Fruit fly (Drosophila melanogaster) whole organism, embryonic: ENCODE measurements around the gene dally.

Experiments used
- Atf6 ChIP-seq: fragments of 200-800 bp; sonication (Bioruptor generic); IDR thresholded peaks from 2 replicates; pipeline ENCODE4 v1.3.6; 2022; ENCODE audit warnings: missing biosample characterization, missing genetic modification characterization
- CG10543 ChIP-seq: fragments of 200-800 bp; sonication (Bioruptor generic); optimal IDR thresholded peaks from 3 replicates; lab custom pipeline; 2017; ENCODE audit warnings: missing biosample characterization, mild to moderate bottlenecking, missing genetic modification characterization, moderate library complexity
- CG11504 ChIP-seq: fragments of 200-800 bp; sonication (Bioruptor generic); optimal IDR thresholded peaks from 3 replicates; lab custom pipeline; 2019; ENCODE audit warnings: missing biosample characterization, mild to moderate bottlenecking, missing genetic modification characterization, moderate library complexity
- CG15601 ChIP-seq: fragments of 200-800 bp; sonication (Bioruptor generic); optimal IDR thresholded peaks from 3 replicates; lab custom pipeline; 2019; ENCODE audit warnings: missing biosample characterization, mild to moderate bottlenecking, missing genetic modification characterization, moderate library complexity
- CG17829 ChIP-seq: fragments of 200-800 bp; optimal IDR thresholded peaks from 2 replicates; lab custom pipeline; 2019; ENCODE audit warnings: missing biosample characterization, mild to moderate bottlenecking, missing genetic modification characterization, moderate library complexity
- CG1832 ChIP-seq: fragments of 200-800 bp; sonication (Bioruptor generic); optimal IDR thresholded peaks from 2 replicates; lab custom pipeline; 2017; ENCODE audit warnings: missing biosample characterization, mild to moderate bottlenecking, missing genetic modification characterization, inconsistent platforms
- CG2875 ChIP-seq: fragments of 200-800 bp; sonication (Bioruptor generic); optimal IDR thresholded peaks from 2 replicates; lab custom pipeline; 2017; ENCODE audit warnings: missing biosample characterization, mild to moderate bottlenecking, missing genetic modification characterization, missing genetic modification reagents
- CG2889 ChIP-seq: fragments of 200-800 bp; sonication (Bioruptor generic); IDR thresholded peaks from 3 replicates; pipeline ENCODE4 v1.3.6; 2022; ENCODE audit warnings: missing biosample characterization, missing genetic modification characterization
- CG30403 ChIP-seq: fragments of 200-800 bp; sonication (Bioruptor generic); optimal IDR thresholded peaks from 3 replicates; lab custom pipeline; 2016; ENCODE audit warnings: missing biosample characterization, missing genetic modification characterization
- CG3838 ChIP-seq: fragments of 200-800 bp; sonication (Bioruptor generic); optimal IDR thresholded peaks from 3 replicates; lab custom pipeline; 2016; ENCODE audit warnings: missing biosample characterization, missing genetic modification characterization
- CG3847 ChIP-seq: fragments of 200-800 bp; sonication (Bioruptor generic); IDR thresholded peaks from 2 replicates; pipeline ENCODE4 v1.3.6; 2022; ENCODE audit warnings: missing biosample characterization, missing genetic modification characterization
- CG4707 ChIP-seq: fragments of 200-800 bp; sonication (Bioruptor generic); optimal IDR thresholded peaks from 2 replicates; lab custom pipeline; 2018; ENCODE audit warnings: missing biosample characterization, mild to moderate bottlenecking, missing genetic modification characterization, moderate library complexity
- CG4820 ChIP-seq: fragments of 200-800 bp; sonication (Bioruptor generic); optimal IDR thresholded peaks from 3 replicates; lab custom pipeline; 2016; ENCODE audit warnings: missing biosample characterization, missing genetic modification characterization
- CG7556 ChIP-seq: fragments of 200-800 bp; sonication (Bioruptor generic); optimal IDR thresholded peaks from 2 replicates; lab custom pipeline; 2017; ENCODE audit warnings: missing biosample characterization, mild to moderate bottlenecking, missing genetic modification characterization
- CG7745 ChIP-seq: fragments of 200-800 bp; sonication (Bioruptor generic); optimal IDR thresholded peaks from 2 replicates; lab custom pipeline; 2018; ENCODE audit warnings: missing biosample characterization, mild to moderate bottlenecking, missing genetic modification characterization, moderate library complexity
- CG7786 ChIP-seq: fragments of 200-800 bp; sonication (Bioruptor generic); optimal IDR thresholded peaks from 2 replicates; lab custom pipeline; 2016; ENCODE audit warnings: missing biosample characterization, missing genetic modification characterization
- CG8089 ChIP-seq: fragments of 200-800 bp; sonication (Bioruptor generic); optimal IDR thresholded peaks from 3 replicates; lab custom pipeline; 2016; ENCODE audit warnings: missing biosample characterization, missing genetic modification characterization
- CG9727 ChIP-seq: fragments of 200-800 bp; sonication (Bioruptor generic); optimal IDR thresholded peaks from 3 replicates; lab custom pipeline; 2017; ENCODE audit warnings: missing biosample characterization, mild to moderate bottlenecking, missing genetic modification characterization
- Camta ChIP-seq: fragments of 200-800 bp; sonication (Bioruptor generic); optimal IDR thresholded peaks from 2 replicates; lab custom pipeline; 2016; ENCODE audit warnings: missing biosample characterization, missing genetic modification characterization
- D19A ChIP-seq: fragments of 200-800 bp; optimal IDR thresholded peaks from 3 replicates; lab custom pipeline; 2019; ENCODE audit warnings: missing biosample characterization, mild to moderate bottlenecking, missing genetic modification characterization, moderate library complexity
- Dek ChIP-seq: fragments of 200-800 bp; sonication (Bioruptor generic); optimal IDR thresholded peaks from 3 replicates; lab custom pipeline; 2019; ENCODE audit warnings: missing biosample characterization, mild to moderate bottlenecking, missing genetic modification characterization, moderate library complexity
- ERR ChIP-seq: fragments of 200-800 bp; sonication (Bioruptor generic); optimal IDR thresholded peaks from 2 replicates; lab custom pipeline; 2016; ENCODE audit warnings: missing biosample characterization, missing genetic modification characterization
- Fer2 ChIP-seq: fragments of 200-800 bp; sonication (Bioruptor generic); optimal IDR thresholded peaks from 2 replicates; lab custom pipeline; 2018; ENCODE audit warnings: missing biosample characterization, mild to moderate bottlenecking, missing genetic modification characterization, moderate library complexity
- Hmx ChIP-seq: fragments of 200-800 bp; sonication (Bioruptor generic); optimal IDR thresholded peaks from 2 replicates; lab custom pipeline; 2016; ENCODE audit warnings: missing biosample characterization, missing genetic modification characterization
- Hsf ChIP-seq: fragments of 200-800 bp; sonication (Bioruptor generic); optimal IDR thresholded peaks from 3 replicates; lab custom pipeline; 2016; ENCODE audit warnings: missing biosample characterization, missing genetic modification characterization
- Kr ChIP-seq: fragments of 200-800 bp; sonication (Bioruptor generic); optimal IDR thresholded peaks from 2 replicates; lab custom pipeline; 2017; ENCODE audit warnings: missing biosample characterization, mild to moderate bottlenecking, missing genetic modification characterization
- Usf ChIP-seq: fragments of 200-800 bp; sonication (Bioruptor generic); optimal IDR thresholded peaks from 2 replicates; lab custom pipeline; 2017; ENCODE audit warnings: missing genotype, missing biosample characterization, missing genetic modification characterization
- Xrp1 ChIP-seq: fragments of 200-800 bp; sonication (Bioruptor generic); IDR thresholded peaks from 2 replicates; pipeline ENCODE4 v1.3.6; 2022; ENCODE audit warnings: missing biosample characterization, missing genetic modification characterization
- aop ChIP-seq: fragments of 200-800 bp; sonication (Bioruptor generic); IDR thresholded peaks from 2 replicates; pipeline ENCODE4 v1.3.6; 2022; ENCODE audit warnings: missing biosample characterization, missing genetic modification characterization
- az2 ChIP-seq: fragments of 200-800 bp; sonication (Bioruptor generic); optimal IDR thresholded peaks from 3 replicates; lab custom pipeline; 2016; ENCODE audit warnings: missing biosample characterization, missing genetic modification characterization
- cad ChIP-seq: fragments of >200 bp; optimal IDR thresholded peaks from 2 replicates; lab custom pipeline; 2017; ENCODE audit warnings: missing biosample characterization, missing genetic modification characterization
- croc ChIP-seq: fragments of 200-800 bp; sonication (Bioruptor generic); conservative IDR thresholded peaks from 3 replicates; pipeline ENCODE4 v1.3.6; 2022; ENCODE audit warnings: missing biosample characterization, missing genetic modification characterization
- dmrt11E ChIP-seq: fragments of 200-800 bp; sonication (Bioruptor generic); optimal IDR thresholded peaks from 3 replicates; lab custom pipeline; 2018; ENCODE audit warnings: missing biosample characterization, mild to moderate bottlenecking, missing genetic modification characterization, moderate library complexity
- fd96Cb ChIP-seq: fragments of 200-800 bp; sonication (Bioruptor generic); optimal IDR thresholded peaks from 2 replicates; lab custom pipeline; 2018; ENCODE audit warnings: missing biosample characterization, mild to moderate bottlenecking, missing genetic modification characterization, moderate library complexity
- gcm2 ChIP-seq: fragments of 200-800 bp; sonication (Bioruptor generic); optimal IDR thresholded peaks from 2 replicates; lab custom pipeline; 2016; ENCODE audit warnings: missing biosample characterization, missing genetic modification characterization
- gsb-n ChIP-seq: fragments of 200-800 bp; sonication (Bioruptor generic); optimal IDR thresholded peaks from 3 replicates; lab custom pipeline; 2018; ENCODE audit warnings: missing biosample characterization, mild to moderate bottlenecking, missing genetic modification characterization
- inv ChIP-seq: fragments of 200-800 bp; sonication (Bioruptor generic); IDR thresholded peaks from 2 replicates; pipeline ENCODE4 v1.3.6; 2022; ENCODE audit warnings: missing biosample characterization, missing genetic modification characterization; ENCODE audit not compliant: partially characterized antibody
- oc ChIP-seq: fragments of 200-800 bp; sonication (Bioruptor generic); optimal IDR thresholded peaks from 2 replicates; lab custom pipeline; 2018; ENCODE audit warnings: missing biosample characterization, mild to moderate bottlenecking, missing genetic modification characterization, moderate library complexity
- pb ChIP-seq: fragments of 200-800 bp; sonication (Bioruptor generic); optimal IDR thresholded peaks from 3 replicates; lab custom pipeline; 2016; ENCODE audit warnings: missing biosample characterization, missing genetic modification characterization
- peb ChIP-seq: fragments of 200-800 bp; sonication (Bioruptor generic); IDR thresholded peaks from 2 replicates; pipeline ENCODE4 v1.3.6; 2022; ENCODE audit warnings: missing biosample characterization, missing genetic modification characterization
- pho ChIP-seq: fragments of 200-800 bp; sonication (Bioruptor generic); optimal IDR thresholded peaks from 2 replicates; lab custom pipeline; 2016; ENCODE audit warnings: missing biosample characterization, missing genetic modification characterization
- pnt ChIP-seq: fragments of 200-800 bp; sonication (Bioruptor generic); optimal IDR thresholded peaks from 3 replicates; lab custom pipeline; 2016; ENCODE audit warnings: missing biosample characterization, missing genetic modification characterization
- prd ChIP-seq, 3 experiments: fragments of >200 bp in 2 of 3; fragments of 200-800 bp in 1 of 3; sonication (Bioruptor generic) in 1 of 3; optimal IDR thresholded peaks in 2 of 3; IDR thresholded peaks in 1 of 3; 2 replicates in 2 of 3; 3 replicates in 1 of 3; pipeline versions ENCODE4 v1.3.6 to Lab custom; 2017 to 2022; ENCODE audit warnings: missing biosample characterization in 1 of 3, missing genetic modification characterization in 1 of 3
- pros ChIP-seq: fragments of 200-800 bp; sonication (Bioruptor generic); optimal IDR thresholded peaks from 3 replicates; lab custom pipeline; 2019; ENCODE audit warnings: missing biosample characterization, mild to moderate bottlenecking, missing genetic modification characterization, moderate library complexity
- pum ChIP-seq: fragments of 200-800 bp; sonication (Bioruptor generic); optimal IDR thresholded peaks from 2 replicates; lab custom pipeline; 2016; ENCODE audit warnings: missing biosample characterization, missing genetic modification characterization
- repo ChIP-seq: fragments of 200-800 bp; sonication (Bioruptor generic); optimal IDR thresholded peaks from 2 replicates; lab custom pipeline; 2016; ENCODE audit warnings: missing biosample characterization, missing genetic modification characterization
- row ChIP-seq: fragments of 200-800 bp; sonication (Bioruptor generic); IDR thresholded peaks from 3 replicates; pipeline ENCODE4 v1.3.6; 2022; ENCODE audit warnings: missing biosample characterization, missing genetic modification characterization
- so ChIP-seq: fragments of 200-800 bp; sonication (Bioruptor generic); IDR thresholded peaks from 3 replicates; pipeline ENCODE4 v1.3.6; 2022; ENCODE audit warnings: missing biosample characterization, missing genetic modification characterization
- tin ChIP-seq: fragments of 200-800 bp; sonication (Bioruptor generic); optimal IDR thresholded peaks from 3 replicates; lab custom pipeline; 2016; ENCODE audit warnings: missing biosample characterization, missing genetic modification characterization

Gene dally

dm6 chr3L:8839563-8840425, 12.5 kb downstream of the dally start (continued):
- no peak for TF ChIP-seq Atf6
- TF ChIP-seq CG7745 (tag; lab: Kevin White, UChicago), result peak; percentile 78
- no peak for TF ChIP-seq aop (GFP tag; lab: Robert Waterston, UW)
- TF ChIP-seq gcm2 (GFP tag; lab: Kevin White, UChicago), result no peak
- no peak for TF ChIP-seq Hsf (GFP tag; lab: Kevin White, UChicago)
- TF ChIP-seq CG4820 (GFP tag; lab: Kevin White, UChicago), result peak; percentile 19
- TF ChIP-seq CG11504 (tag; lab: Kevin White, UChicago), result peak; percentile 5
- peak; percentile 40; the same call in 2 of the 3 replicates for TF ChIP-seq row
- no peak for TF ChIP-seq CG8089 (GFP tag; lab: Kevin White, UChicago)
- no peak for TF ChIP-seq tin
- peak; percentile 64 for TF ChIP-seq CG9727 (GFP tag; lab: Kevin White, UChicago)
- TF ChIP-seq pnt (GFP tag; lab: Kevin White, UChicago), result peak; percentile 4
- no peak for TF ChIP-seq Dek (tag; lab: Kevin White, UChicago)
- TF ChIP-seq CG17829 (tag; lab: Kevin White, UChicago), result peak; percentile 49
- peak; percentile 68 for TF ChIP-seq dmrt11E (tag; lab: Kevin White, UChicago)
- no peak for TF ChIP-seq CG3847 (GFP tag; lab: Robert Waterston, UW)
- TF ChIP-seq Camta, result no peak
- TF ChIP-seq az2 (GFP tag; lab: Kevin White, UChicago), result no peak
- no peak for TF ChIP-seq CG7786 (GFP tag; lab: Kevin White, UChicago)
- peak; percentile 3 for TF ChIP-seq CG30403 (GFP tag; lab: Kevin White, UChicago)
- peak; percentile 36; the same call in 1 of the 2 replicates for TF ChIP-seq Xrp1 (GFP tag; lab: Robert Waterston, UW)
- no peak for TF ChIP-seq repo (GFP tag; lab: Kevin White, UChicago)
- no peak for TF ChIP-seq cad (GFP tag; lab: Kevin White, UChicago)
- no peak for TF ChIP-seq Fer2
- peak; percentile 22 for TF ChIP-seq fd96Cb (tag; lab: Kevin White, UChicago)
- peak; percentile 35 for TF ChIP-seq gsb-n (tag; lab: Kevin White, UChicago)
- no peak for TF ChIP-seq so
- no peak for TF ChIP-seq ERR (GFP tag; lab: Kevin White, UChicago)
- no peak for TF ChIP-seq pum (GFP tag; lab: Kevin White, UChicago)
- TF ChIP-seq D19A (tag; lab: Kevin White, UChicago), result peak; percentile 31
- TF ChIP-seq pho (GFP tag; lab: Kevin White, UChicago), result no peak
- TF ChIP-seq CG1832, result no peak
- no peak for TF ChIP-seq Hmx
- no peak for TF ChIP-seq prd (optimal IDR thresholded peaks at IDR 0.05; lab: Kevin White, UChicago)
- TF ChIP-seq prd (GFP tag; IDR thresholded peaks at IDR 0.05; lab: Robert Waterston, UW), result no peak; the same call in 2 of the 3 replicates
- no peak for TF ChIP-seq CG10543
- no peak for TF ChIP-seq CG4707 (GFP tag; lab: Kevin White, UChicago)
- TF ChIP-seq oc (tag; lab: Kevin White, UChicago), result no peak
- TF ChIP-seq peb, result no peak
- TF ChIP-seq Usf (GFP tag; lab: Kevin White, UChicago), result no peak
- TF ChIP-seq pros (GFP tag; lab: Kevin White, UChicago), result peak; percentile 45
- TF ChIP-seq CG2875 (GFP tag; lab: Kevin White, UChicago), result no peak
- TF ChIP-seq croc (GFP tag; lab: Robert Waterston, UW), result no peak; the same call in 2 of the 3 replicates
- TF ChIP-seq CG2889 (GFP tag; lab: Robert Waterston, UW), result no peak
- TF ChIP-seq Kr, result no peak
- TF ChIP-seq pb, result no peak
- TF ChIP-seq inv (GFP tag; lab: Robert Waterston, UW), result no peak
- TF ChIP-seq CG7556 (GFP tag; lab: Kevin White, UChicago), result peak; percentile 35
- peak; percentile 5 for TF ChIP-seq CG15601 (tag; lab: Kevin White, UChicago)
- no peak for TF ChIP-seq CG3838
